Worm (Caenorhabditis elegans) whole organism, L3 larva: Measurements from ENCODE around the gene T19D12.9.

ENCODE experiments used
- R02D3.7 ChIP-seq: fragments of 150-350 bp; optimal IDR thresholded peaks from 2 replicates; lab custom pipeline; 2014; ENCODE audit warnings: missing biosample characterization, missing genetic modification characterization
- aly-2 ChIP-seq: fragments of 150-350 bp; optimal IDR thresholded peaks from 2 replicates; lab custom pipeline; 2014; ENCODE audit warnings: missing biosample characterization, missing genetic modification characterization
- ama-1 ChIP-seq: fragments of 150-350 bp; optimal IDR thresholded peaks from 2 replicates; lab custom pipeline; 2018
- ceh-9 ChIP-seq: sonication (generic microtip); optimal IDR thresholded peaks from 2 replicates; lab custom pipeline; 2018; ENCODE audit warnings: missing biosample characterization, missing genetic modification characterization
- daf-12 ChIP-seq: fragments of 150-350 bp; optimal IDR thresholded peaks from 2 replicates; lab custom pipeline; 2014; ENCODE audit warnings: missing biosample characterization, missing genetic modification reagents, missing genetic modification characterization
- egl-27 ChIP-seq: sonication (generic microtip); optimal IDR thresholded peaks from 4 replicates; lab custom pipeline; 2017; ENCODE audit warnings: missing biosample characterization, missing genetic modification reagents, missing genetic modification characterization
- egl-5 ChIP-seq: fragments of 150-350 bp; optimal IDR thresholded peaks from 2 replicates; lab custom pipeline; 2017; ENCODE audit warnings: missing biosample characterization, missing genetic modification reagents, missing genetic modification characterization, inconsistent platforms
- elt-1 ChIP-seq: fragments of 150-350 bp; optimal IDR thresholded peaks from 2 replicates; lab custom pipeline; 2014; ENCODE audit warnings: missing biosample characterization, missing genetic modification characterization
- elt-2 ChIP-seq: sonication (generic microtip); optimal IDR thresholded peaks from 2 replicates; lab custom pipeline; 2016; ENCODE audit warnings: missing genetic modification reagents, mild to moderate bottlenecking, missing genetic modification characterization, missing compliant biosample characterization
- elt-3 ChIP-seq, 3 experiments: fragments of 150-350 bp in 1 of 3; sonication (generic microtip) in 2 of 3; optimal IDR thresholded peaks; 2 replicates in 2 of 3; 4 replicates in 1 of 3; lab custom pipeline; 2014 to 2017; ENCODE audit warnings: missing biosample characterization in 3 of 3, missing genetic modification characterization in 3 of 3
- fkh-10 ChIP-seq: sonication (generic microtip); optimal IDR thresholded peaks from 2 replicates; lab custom pipeline; 2017; ENCODE audit warnings: missing biosample characterization, missing genetic modification reagents, missing genetic modification characterization
- fkh-2 ChIP-seq: fragments of 150-350 bp; optimal IDR thresholded peaks from 2 replicates; lab custom pipeline; 2014; ENCODE audit warnings: missing biosample characterization, missing genetic modification reagents, missing genetic modification characterization
- fos-1 ChIP-seq: fragments of 150-350 bp; optimal IDR thresholded peaks from 2 replicates; lab custom pipeline; 2014; ENCODE audit warnings: missing biosample characterization, missing genetic modification characterization
- jun-1 ChIP-seq: fragments of 150-350 bp; optimal IDR thresholded peaks from 2 replicates; lab custom pipeline; 2014; ENCODE audit warnings: missing biosample characterization, missing genetic modification reagents, missing genetic modification characterization
- lin-15B ChIP-seq: fragments of 150-350 bp; optimal IDR thresholded peaks from 2 replicates; lab custom pipeline; 2014; ENCODE audit warnings: missing biosample characterization, missing genetic modification characterization
- lin-39 ChIP-seq: fragments of 150-350 bp; optimal IDR thresholded peaks from 2 replicates; lab custom pipeline; 2018; ENCODE audit warnings: missing biosample characterization, missing genetic modification reagents, missing genetic modification characterization
- mml-1 ChIP-seq: fragments of 150-350 bp; sonication (generic microtip); optimal IDR thresholded peaks from 3 replicates; lab custom pipeline; 2014; ENCODE audit warnings: missing biosample characterization, missing genetic modification characterization
- nfya-1 ChIP-seq: sonication (generic microtip); optimal IDR thresholded peaks from 2 replicates; lab custom pipeline; 2017; ENCODE audit warnings: missing genetic modification characterization, mild to moderate bottlenecking, missing compliant biosample characterization, antibody characterized with exemption, moderate library complexity; ENCODE audit not compliant: insufficient read depth
- nhr-12 ChIP-seq: fragments of 150-350 bp; optimal IDR thresholded peaks from 2 replicates; lab custom pipeline; 2014; ENCODE audit warnings: missing biosample characterization, missing genetic modification characterization
- nhr-237 ChIP-seq: fragments of 150-350 bp; optimal IDR thresholded peaks from 2 replicates; lab custom pipeline; 2014; ENCODE audit warnings: missing biosample characterization, missing genetic modification characterization
- nhr-25 ChIP-seq: sonication (generic microtip); optimal IDR thresholded peaks from 2 replicates; lab custom pipeline; 2017; ENCODE audit warnings: missing biosample characterization, missing genetic modification characterization
- nhr-43 ChIP-seq: sonication (generic microtip); optimal IDR thresholded peaks from 2 replicates; lab custom pipeline; 2016; ENCODE audit warnings: mild to moderate bottlenecking, missing genetic modification characterization, missing compliant biosample characterization; ENCODE audit not compliant: poor library complexity, severe bottlenecking
- nhr-67 ChIP-seq: fragments of 150-350 bp; optimal IDR thresholded peaks from 2 replicates; lab custom pipeline; 2014; ENCODE audit warnings: missing biosample characterization, missing genetic modification characterization
- nhr-76 ChIP-seq: fragments of 150-350 bp; sonication (generic microtip); optimal IDR thresholded peaks from 5 replicates; lab custom pipeline; 2014; ENCODE audit warnings: missing biosample characterization, missing genetic modification characterization
- pha-4 ChIP-seq: fragments of 150-350 bp; optimal IDR thresholded peaks from 2 replicates; lab custom pipeline; 2014; ENCODE audit warnings: missing biosample characterization, missing genetic modification reagents, missing genetic modification characterization
- pqm-1 ChIP-seq: fragments of 150-350 bp; optimal IDR thresholded peaks from 2 replicates; lab custom pipeline; 2017; ENCODE audit warnings: missing biosample characterization, missing genetic modification characterization, inconsistent platforms
- sea-2 ChIP-seq: fragments of 150-350 bp; sonication (generic microtip); optimal IDR thresholded peaks from 4 replicates; lab custom pipeline; 2014; ENCODE audit warnings: missing biosample characterization, missing genetic modification reagents, missing genetic modification characterization
- skn-1 ChIP-seq: fragments of 150-350 bp; optimal IDR thresholded peaks from 2 replicates; lab custom pipeline; 2014; ENCODE audit warnings: missing biosample characterization, missing genetic modification characterization
- unc-39 ChIP-seq: sonication (generic microtip); optimal IDR thresholded peaks from 4 replicates; lab custom pipeline; 2017; ENCODE audit warnings: missing biosample characterization, missing genetic modification characterization
- zag-1 ChIP-seq: fragments of 150-350 bp; optimal IDR thresholded peaks from 2 replicates; lab custom pipeline; 2014; ENCODE audit warnings: missing biosample characterization, missing genetic modification characterization
- ztf-4 ChIP-seq: fragments of 150-350 bp; optimal IDR thresholded peaks from 2 replicates; lab custom pipeline; 2014; ENCODE audit warnings: missing biosample characterization, missing genetic modification characterization

The T19D12.9 gene

ce11 chrII:6665908-6666307 lies 11.7 kb upstream of the T19D12.9 start:
- TF ChIP-seq elt-2 (tag; lab: Kevin White, UChicago) = peak; percentile 84
- TF ChIP-seq jun-1 (tag; lab: Kevin White, UChicago) = no peak
- peak; percentile 39 for TF ChIP-seq pqm-1 (tag; lab: Kevin White, UChicago)

- TF ChIP-seq elt-1 (tag; lab: Kevin White, UChicago) (no peak), daf-12 (tag; lab: Kevin White, UChicago) (no peak), pha-4 (tag; lab: Kevin White, UChicago) (peak; percentile 4), unc-39 (tag; lab: Kevin White, UChicago) (no peak), R02D3.7 (tag; lab: Kevin White, UChicago) (no peak), pqm-1 (tag; lab: Kevin White, UChicago) (no peak), mml-1 (tag; lab: Kevin White, UChicago) (no peak), ztf-4 (tag; lab: Kevin White, UChicago) (no peak), nhr-12 (no peak), elt-2 (tag; lab: Kevin White, UChicago) (peak; percentile 39)
Observed at ce11 chrII:6663799-6664198, 9.6 kb upstream of the T19D12.9 start.

- peak; percentile 79 for TF ChIP-seq elt-2 (tag; lab: Kevin White, UChicago)
- no peak for TF ChIP-seq nhr-67
- TF ChIP-seq, all 47 proteins: peak for 1
Observed at ce11 chrII:6661211-6661610, 7.0 kb upstream of the T19D12.9 start, which contains the start of gene T19D12.2. T19D12.2 (plus strand) TSS chrII:6661335.

ce11 chrII:6658766-6659165 lies 4.6 kb upstream of the T19D12.9 start, which contains the start of gene T19D12.10:
T19D12.10 (minus strand) TSS chrII:6658866.
- no peak for TF ChIP-seq sea-2 (GFP tag; lab: Kevin White, UChicago)
- TF ChIP-seq aly-2 = no peak
- TF ChIP-seq jun-1 (tag; lab: Kevin White, UChicago) = no peak
- TF ChIP-seq elt-1 (tag; lab: Kevin White, UChicago) = no peak
- TF ChIP-seq pha-4 (tag; lab: Kevin White, UChicago) = no peak
- no peak for TF ChIP-seq nfya-1 (tag; lab: Kevin White, UChicago)
- no peak for TF ChIP-seq nhr-76 (tag; lab: Kevin White, UChicago)
- no peak for TF ChIP-seq nhr-25 (tag; lab: Kevin White, UChicago)
- no peak for TF ChIP-seq nhr-12
- TF ChIP-seq elt-3 (tag; optimal IDR thresholded peaks at IDR 0.05; lab: Kevin White, UChicago) = no peak
- no peak for TF ChIP-seq egl-5 (tag; lab: Kevin White, UChicago)
- no peak for TF ChIP-seq ceh-9 (tag; lab: Kevin White, UChicago)
- no peak for TF ChIP-seq zag-1
- TF ChIP-seq elt-2 (tag; lab: Kevin White, UChicago) = no peak
- TF ChIP-seq daf-12 (tag; lab: Kevin White, UChicago) = no peak
- TF ChIP-seq lin-15B = no peak
- TF ChIP-seq nhr-237 = no peak
- TF ChIP-seq fkh-2 (tag; lab: Kevin White, UChicago) = no peak
- TF ChIP-seq, all 47 proteins: peak for 0

ce11 chrII:6651719-6652118 lies 2.5 kb downstream of the T19D12.9 start, which contains the start of gene sra-26:
sra-26 (minus strand) TSS chrII:6651819.
- no peak for TF ChIP-seq mml-1 (tag; lab: Kevin White, UChicago)
- no peak for TF ChIP-seq egl-27 (tag; lab: Kevin White, UChicago)

ce11 chrII:6649026-6649425 lies 5.2 kb downstream of the T19D12.9 start, which contains the start of gene oig-8:
oig-8 (minus strand) TSS chrII:6649126.
- TF ChIP-seq fos-1 (no peak), lin-39 (no peak), nfya-1 (tag; lab: Kevin White, UChicago) (no peak), ama-1 (lab: Kevin White, UChicago) (no peak), nhr-12 (no peak), nhr-76 (tag; lab: Kevin White, UChicago) (no peak), fkh-2 (tag; lab: Kevin White, UChicago) (no peak), skn-1 (no peak), elt-1 (tag; lab: Kevin White, UChicago) (no peak), elt-2 (tag; lab: Kevin White, UChicago) (no peak), fkh-10 (no peak), nhr-43 (tag; lab: Kevin White, UChicago) (no peak)
